Worm (Caenorhabditis elegans) whole organism, L4/young adult: Measurements from ENCODE around the gene nhr-101.

Source experiments
- W03F9.2 ChIP-seq: fragments of 150-350 bp; optimal IDR thresholded peaks from 2 replicates; lab custom pipeline; 2014; ENCODE audit warnings: missing biosample characterization, missing genetic modification characterization
- dao-5 ChIP-seq: sonication (generic microtip); optimal IDR thresholded peaks from 2 replicates; lab custom pipeline; 2016; ENCODE audit warnings: missing genotype, missing genetic modification characterization, moderate library complexity, missing compliant biosample characterization
- him-1 ChIP-seq: sonication (generic microtip); optimal IDR thresholded peaks from 2 replicates; lab custom pipeline; 2016; ENCODE audit warnings: missing genotype, missing genetic modification reagents, missing genetic modification characterization, missing compliant biosample characterization

DNA sequence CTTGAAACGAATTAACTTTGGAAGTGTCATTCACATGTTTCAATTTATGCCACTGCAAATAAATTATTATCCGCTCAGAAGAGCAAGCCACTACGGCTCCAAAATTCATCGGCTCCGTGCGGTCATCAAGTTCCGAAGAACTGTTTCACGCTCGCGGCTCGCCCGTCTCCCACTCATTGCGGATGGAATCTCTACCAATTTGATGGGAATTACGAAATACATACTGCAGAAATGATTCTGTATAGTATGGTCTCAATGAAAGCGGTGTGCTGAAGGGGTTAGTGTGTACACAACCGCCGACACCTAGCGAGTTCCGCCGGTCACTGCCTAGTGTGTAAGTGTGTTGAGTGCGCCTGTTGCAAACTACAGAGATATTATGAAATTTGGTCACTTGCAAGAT is 14.8 kb downstream of the nhr-101 start:
- TF ChIP-seq him-1 (tag; lab: Kevin White, UChicago) (no peak), W03F9.2 (no peak), dao-5 (tag; lab: Kevin White, UChicago) (no peak)
